Fruit fly (Drosophila melanogaster): ENCODE data around the gene CG4456.

- TF ChIP-seq EcR (GFP tag; optimal IDR thresholded peaks at IDR 0.05) (peak in 1 of 2 experiments; percentile 72), CG8478 (optimal IDR thresholded peaks at IDR 0.05) (no peak), psq (optimal IDR thresholded peaks at IDR 0.05) (no peak)
Measured at dm6 chr3L:9372278-9372975, at the start of gene CG4456, which contains the start of the genes Hsp67Bc and Hsp22.

Data from whole organism.